Fruit fly (Drosophila melanogaster): ENCODE measurements around the gene 140up.

DNA sequence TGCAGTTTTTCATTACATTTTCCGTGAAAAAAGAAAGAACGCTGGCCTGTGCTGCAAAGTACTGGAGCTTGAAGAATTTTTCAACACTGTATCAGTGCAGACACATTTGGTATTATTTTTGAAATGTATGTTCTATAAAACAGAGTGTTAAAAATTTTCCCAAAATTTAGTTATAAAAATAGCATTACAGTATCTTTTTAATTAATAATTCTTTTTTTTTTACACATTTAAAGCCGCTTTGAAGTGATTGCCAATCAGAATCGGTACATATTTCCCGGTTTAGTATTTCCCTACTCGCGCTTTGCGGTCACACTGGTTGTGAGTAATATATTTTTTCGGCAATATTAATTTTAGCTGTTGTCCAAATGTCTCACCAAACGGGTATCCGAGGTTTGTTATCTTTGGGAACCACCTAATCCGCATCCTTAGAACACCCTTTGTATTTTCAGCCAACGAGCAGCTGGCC is 3.0 kb downstream of the 140up start, which contains the start of the genes Abi and twf:
- TF ChIP-seq pad (GFP tag; optimal IDR thresholded peaks at IDR 0.05) (peak; percentile 67), bab1 (GFP tag; optimal IDR thresholded peaks at IDR 0.05) (peak; percentile 68), kay (GFP tag; ENCODE audit: borderline replicate concordance) (peak; percentile 93)

Measured in whole organism, adult.